Worm (Caenorhabditis elegans) whole organism, young adult: ENCODE measurements around the gene C18B10.6.

Source experiments
- B0035.1 ChIP-seq: sonication (generic microtip); optimal IDR thresholded peaks from 2 replicates; lab custom pipeline; 2016; ENCODE audit warnings: missing genetic modification characterization, mild to moderate bottlenecking, missing compliant biosample characterization, missing genotype, missing genetic modification reagents
- B0261.1 ChIP-seq: sonication (generic microtip); optimal IDR thresholded peaks from 2 replicates; lab custom pipeline; 2016; ENCODE audit warnings: mild to moderate bottlenecking, missing genetic modification characterization, moderate library complexity, missing compliant biosample characterization
- C06A6.2 ChIP-seq: fragments of 200-800 bp; sonication (Bioruptor generic); conservative IDR thresholded peaks from 2 replicates; pipeline ENCODE4 v1.3.6; 2022; ENCODE audit warnings: missing genetic modification characterization, missing compliant biosample characterization
- C17E4.6 ChIP-seq: fragments of 200-800 bp; sonication (Bioruptor generic); IDR thresholded peaks from 2 replicates; pipeline ENCODE4 v1.3.6; 2022; ENCODE audit warnings: missing genetic modification reagents, missing genetic modification characterization, missing compliant biosample characterization
- F10E7.11 ChIP-seq: sonication (generic microtip); optimal IDR thresholded peaks from 2 replicates; lab custom pipeline; 2017; ENCODE audit warnings: mild to moderate bottlenecking, missing genetic modification characterization, moderate library complexity, missing compliant biosample characterization
- F33H1.4 ChIP-seq: fragments of 200-800 bp; sonication (Bioruptor generic); IDR thresholded peaks from 2 replicates; pipeline ENCODE4 v1.3.6; 2022; ENCODE audit warnings: missing genetic modification reagents, missing genetic modification characterization, missing compliant biosample characterization
- F49E8.2 ChIP-seq: sonication (generic microtip); optimal IDR thresholded peaks from 3 replicates; lab custom pipeline; 2017; ENCODE audit warnings: missing genetic modification characterization, mild to moderate bottlenecking, missing compliant biosample characterization, antibody characterized with exemption, moderate library complexity; ENCODE audit not compliant: insufficient read depth
- F57A8.1 ChIP-seq: fragments of 200-800 bp; sonication (Bioruptor generic); optimal IDR thresholded peaks from 2 replicates; lab custom pipeline; 2018; ENCODE audit warnings: mild to moderate bottlenecking, missing genetic modification characterization, moderate library complexity, missing compliant biosample characterization
- F57C9.4 ChIP-seq: sonication (generic microtip); optimal IDR thresholded peaks from 2 replicates; lab custom pipeline; 2017; ENCODE audit warnings: mild to moderate bottlenecking, missing genetic modification characterization, missing compliant biosample characterization
- K11D2.4 ChIP-seq: fragments of 200-800 bp; sonication (Bioruptor generic); IDR thresholded peaks from 2 replicates; pipeline ENCODE4 v1.3.6; 2022; ENCODE audit warnings: missing genetic modification reagents, missing genetic modification characterization, missing compliant biosample characterization
- K12H6.12 ChIP-seq: fragments of 200-800 bp; sonication (Bioruptor generic); optimal IDR thresholded peaks from 2 replicates; lab custom pipeline; 2018; ENCODE audit warnings: mild to moderate bottlenecking, missing genetic modification characterization, missing compliant biosample characterization
- T26A5.8 ChIP-seq: sonication (generic microtip); optimal IDR thresholded peaks from 2 replicates; lab custom pipeline; 2016; ENCODE audit warnings: missing genetic modification characterization, missing compliant biosample characterization
- Y67H2A.10 ChIP-seq: fragments of 200-800 bp; sonication (Bioruptor generic); conservative IDR thresholded peaks from 2 replicates; pipeline ENCODE4 v1.3.6; 2022; ENCODE audit warnings: missing genetic modification reagents, missing genetic modification characterization, missing compliant biosample characterization
- ama-1 ChIP-seq, 3 experiments: fragments of 150-350 bp in 1 of 3; sonication (generic microtip) in 2 of 3; optimal IDR thresholded peaks; 2 replicates each; lab custom pipeline; 2014 to 2018; ENCODE audit warnings: missing biosample characterization in 2 of 3, missing genetic modification characterization in 2 of 3, missing genetic modification reagents in 2 of 3
- ccch-3 ChIP-seq: fragments of 200-800 bp; sonication (Bioruptor generic); optimal IDR thresholded peaks from 2 replicates; lab custom pipeline; 2018; ENCODE audit warnings: mild to moderate bottlenecking, missing genetic modification characterization, missing compliant biosample characterization
- cebp-1 ChIP-seq, 2 experiments: fragments of 200-800 bp in 1 of 2; sonication (Bioruptor generic) in 1 of 2; sonication (generic microtip) in 1 of 2; IDR thresholded peaks in 1 of 2; optimal IDR thresholded peaks in 1 of 2; 2 replicates each; pipeline versions ENCODE4 v1.3.6 to Lab custom; 2017 to 2022; ENCODE audit warnings: missing compliant biosample characterization in 2 of 2, missing genetic modification characterization in 2 of 2, mild to moderate bottlenecking in 1 of 2, missing genetic modification reagents in 1 of 2, moderate library complexity in 1 of 2
- cebp-2 ChIP-seq: fragments of 200-800 bp; sonication (Bioruptor generic); IDR thresholded peaks from 2 replicates; pipeline ENCODE4 v1.3.6; 2022; ENCODE audit warnings: missing genetic modification characterization, missing compliant biosample characterization
- ceh-100 ChIP-seq: fragments of 200-800 bp; sonication (Bioruptor generic); IDR thresholded peaks from 2 replicates; pipeline ENCODE4 v1.3.6; 2022; ENCODE audit warnings: missing genetic modification reagents, missing genetic modification characterization, missing compliant biosample characterization
- ceh-27 ChIP-seq: fragments of 200-800 bp; sonication (Bioruptor generic); optimal IDR thresholded peaks from 2 replicates; lab custom pipeline; 2018; ENCODE audit warnings: mild to moderate bottlenecking, missing genetic modification characterization, moderate library complexity, missing compliant biosample characterization
- ceh-91 ChIP-seq: fragments of 200-800 bp; sonication (Bioruptor generic); IDR thresholded peaks from 2 replicates; pipeline ENCODE4 v1.3.6; 2022; ENCODE audit warnings: missing genetic modification reagents, missing genetic modification characterization, missing compliant biosample characterization
- chd-7 ChIP-seq: sonication (generic microtip); optimal IDR thresholded peaks from 2 replicates; lab custom pipeline; 2016; ENCODE audit warnings: mild to moderate bottlenecking, missing genetic modification characterization, moderate library complexity, missing compliant biosample characterization
- die-1 ChIP-seq: sonication (generic microtip); optimal IDR thresholded peaks from 2 replicates; lab custom pipeline; 2016; ENCODE audit warnings: missing genotype, mild to moderate bottlenecking, missing genetic modification characterization, missing compliant biosample characterization
- dpff-1 ChIP-seq: sonication (generic microtip); optimal IDR thresholded peaks from 2 replicates; lab custom pipeline; 2017; ENCODE audit warnings: mild to moderate bottlenecking, missing genetic modification characterization, missing compliant biosample characterization
- dpl-1 ChIP-seq: fragments of 150-350 bp; optimal IDR thresholded peaks from 2 replicates; lab custom pipeline; 2014; ENCODE audit warnings: missing biosample characterization, missing genetic modification reagents, missing genetic modification characterization
- egl-44 ChIP-seq: fragments of 200-800 bp; sonication (Bioruptor generic); IDR thresholded peaks from 2 replicates; pipeline ENCODE4 v1.3.6; 2022; ENCODE audit warnings: missing genetic modification reagents, missing genetic modification characterization, missing compliant biosample characterization
- gei-17 ChIP-seq: fragments of 200-800 bp; sonication (Bioruptor generic); optimal IDR thresholded peaks from 2 replicates; lab custom pipeline; 2018; ENCODE audit warnings: mild to moderate bottlenecking, missing genetic modification characterization, missing compliant biosample characterization
- hmg-1.2 ChIP-seq: fragments of 200-800 bp; sonication (Bioruptor generic); IDR thresholded peaks from 2 replicates; pipeline ENCODE4 v1.3.6; 2022; ENCODE audit warnings: missing genetic modification reagents, missing genetic modification characterization, missing compliant biosample characterization
- lsl-1 ChIP-seq: fragments of 200-800 bp; sonication (Bioruptor generic); optimal IDR thresholded peaks from 2 replicates; lab custom pipeline; 2018; ENCODE audit warnings: mild to moderate bottlenecking, missing genetic modification characterization, moderate library complexity, missing compliant biosample characterization
- madf-10 ChIP-seq: sonication (generic microtip); optimal IDR thresholded peaks from 2 replicates; lab custom pipeline; 2016; ENCODE audit warnings: mild to moderate bottlenecking, missing genetic modification characterization, missing compliant biosample characterization
- mcd-1 ChIP-seq: fragments of 200-800 bp; sonication (Bioruptor generic); IDR thresholded peaks from 2 replicates; pipeline ENCODE4 v1.3.6; 2022; ENCODE audit warnings: missing genetic modification reagents, missing genetic modification characterization, missing compliant biosample characterization
- mel-28 ChIP-seq: sonication (generic microtip); optimal IDR thresholded peaks from 2 replicates; lab custom pipeline; 2016; ENCODE audit warnings: borderline replicate concordance, mild to moderate bottlenecking, missing genetic modification characterization, missing compliant biosample characterization
- nfya-1 ChIP-seq: sonication (generic microtip); optimal IDR thresholded peaks from 2 replicates; lab custom pipeline; 2017; ENCODE audit warnings: antibody characterized with exemption, missing compliant biosample characterization, missing genetic modification characterization, borderline replicate concordance; ENCODE audit not compliant: insufficient read depth
- nfya-2 ChIP-seq: fragments of 200-800 bp; sonication (Bioruptor generic); IDR thresholded peaks from 2 replicates; pipeline ENCODE4 v1.3.6; 2022; ENCODE audit warnings: missing genetic modification reagents, missing genetic modification characterization, missing compliant biosample characterization
- nfyb-1 ChIP-seq: fragments of 200-800 bp; sonication (Bioruptor generic); IDR thresholded peaks from 2 replicates; pipeline ENCODE4 v1.3.6; 2022; ENCODE audit warnings: missing genetic modification reagents, missing genetic modification characterization, missing compliant biosample characterization
- nhr-27 ChIP-seq: fragments of 200-800 bp; sonication (Bioruptor generic); optimal IDR thresholded peaks from 2 replicates; lab custom pipeline; 2018; ENCODE audit warnings: mild to moderate bottlenecking, missing genetic modification characterization, moderate library complexity, missing compliant biosample characterization
- nhr-80 ChIP-seq: sonication (generic microtip); optimal IDR thresholded peaks from 2 replicates; lab custom pipeline; 2016; ENCODE audit warnings: missing genetic modification characterization, missing compliant biosample characterization
- rec-8 ChIP-seq, 2 experiments: sonication (generic microtip); optimal IDR thresholded peaks; 2 replicates each; lab custom pipeline; 2016; ENCODE audit warnings: mild to moderate bottlenecking in 2 of 2, missing genetic modification characterization in 2 of 2, missing genetic modification reagents in 2 of 2, missing genotype in 2 of 2, missing biosample characterization in 1 of 2, missing compliant biosample characterization in 1 of 2, moderate library complexity in 1 of 2
- rpc-1 ChIP-seq, 2 experiments: fragments of 150-350 bp in 1 of 2; sonication (generic microtip) in 1 of 2; optimal IDR thresholded peaks; 2 replicates each; lab custom pipeline; 2014 to 2018; ENCODE audit warnings: missing biosample characterization in 1 of 2, missing genetic modification characterization in 1 of 2, missing genetic modification reagents in 1 of 2, missing genotype in 1 of 2
- sdz-38 ChIP-seq: sonication (generic microtip); optimal IDR thresholded peaks from 2 replicates; lab custom pipeline; 2016; ENCODE audit warnings: missing genotype, missing genetic modification characterization, missing compliant biosample characterization
- snpc-1.3 ChIP-seq: sonication (generic microtip); optimal IDR thresholded peaks from 2 replicates; lab custom pipeline; 2017; ENCODE audit warnings: missing genetic modification characterization, mild to moderate bottlenecking, missing compliant biosample characterization, antibody characterized with exemption, moderate library complexity, missing genotype, missing genetic modification reagents; ENCODE audit not compliant: insufficient read depth
- snpc-4 ChIP-seq, 5 experiments: fragments of 150-350 bp in 1 of 5; sonication (generic microtip) in 4 of 5; optimal IDR thresholded peaks; 2 replicates each; lab custom pipeline; 2014 to 2018; ENCODE audit warnings: missing genetic modification characterization in 5 of 5, missing biosample characterization in 3 of 5, antibody characterized with exemption in 2 of 5, mild to moderate bottlenecking in 2 of 5, missing compliant biosample characterization in 2 of 5, missing genotype in 2 of 5, moderate library complexity in 2 of 5, missing genetic modification reagents in 1 of 5
- somi-1 ChIP-seq: fragments of 200-800 bp; sonication (Bioruptor generic); optimal IDR thresholded peaks from 2 replicates; lab custom pipeline; 2018; ENCODE audit warnings: mild to moderate bottlenecking, missing genetic modification characterization, missing compliant biosample characterization
- tbp1 ChIP-seq: fragments of 200-800 bp; sonication (Bioruptor generic); optimal IDR thresholded peaks from 2 replicates; lab custom pipeline; 2018; ENCODE audit warnings: mild to moderate bottlenecking, missing genetic modification characterization, missing compliant biosample characterization
- ztf-3 ChIP-seq: fragments of 200-800 bp; sonication (Bioruptor generic); optimal IDR thresholded peaks from 2 replicates; lab custom pipeline; 2018; ENCODE audit warnings: mild to moderate bottlenecking, missing genetic modification characterization, missing compliant biosample characterization
- ztf-6 ChIP-seq: fragments of 200-800 bp; sonication (Bioruptor generic); IDR thresholded peaks from 2 replicates; pipeline ENCODE4 v1.3.6; 2022; ENCODE audit warnings: missing genetic modification reagents, missing genetic modification characterization, missing compliant biosample characterization

C18B10.6 gene

ce11 chrV:7434805-7435363, 46.0 kb downstream of the C18B10.6 start:
- TF ChIP-seq rpc-1 (optimal IDR thresholded peaks at IDR 0.05; lab: Kevin White, UChicago) (no peak), rpc-1 (tag; optimal IDR thresholded peaks at IDR 0.05; lab: Kevin White, UChicago) (no peak), F57C9.4 (no peak), tbp1 (GFP tag; lab: Kevin White, UChicago) (peak; percentile 46), ceh-27 (GFP tag; lab: Kevin White, UChicago) (peak; percentile 52), somi-1 (peak; percentile 50), ama-1 (optimal IDR thresholded peaks at IDR 0.05; lab: Kevin White, UChicago) (peak; percentile 67), ama-1 (GFP tag; optimal IDR thresholded peaks at IDR 0.05; lab: Kevin White, UChicago) (no peak), snpc-1.3 (tag; lab: Kevin White, UChicago) (no peak), mcd-1 (0 out of 2 replicates have a peak, but pooled peaks have one; percentile 6), K12H6.12 (tag; lab: Kevin White, UChicago) (peak; percentile 50), ztf-3 (GFP tag; lab: Kevin White, UChicago) (no peak), cebp-2 (GFP tag; lab: Robert Waterston, UW) (no peak), Y67H2A.10 (GFP tag; lab: Robert Waterston, UW) (no peak), F57A8.1 (no peak), ztf-6 (no peak), ceh-100 (no peak), dpl-1 (no peak), cebp-1 (GFP tag; IDR thresholded peaks at IDR 0.05; lab: Robert Waterston, UW) (no peak), cebp-1 (tag; optimal IDR thresholded peaks at IDR 0.05; lab: Kevin White, UChicago) (peak; percentile 52), F10E7.11 (tag; lab: Kevin White, UChicago) (no peak), egl-44 (GFP tag; lab: Robert Waterston, UW) (no peak), K11D2.4 (0 out of 2 replicates have a peak, but pooled peaks have one; percentile 30), sdz-38 (tag; lab: Kevin White, UChicago) (no peak), chd-7 (tag; lab: Kevin White, UChicago) (peak; percentile 25), ceh-91 (no peak), nhr-27 (no peak), madf-10 (tag; lab: Kevin White, UChicago) (peak; percentile 24), hmg-1.2 (GFP tag; lab: Robert Waterston, UW) (peak; percentile 32; the same call in 1 of the 2 replicates), C06A6.2 (no peak), nfyb-1 (GFP tag; lab: Robert Waterston, UW) (peak; percentile 55), rec-8 (tag; optimal IDR thresholded peaks at IDR 0.05; lab: Kevin White, UChicago) (no peak), gei-17 (GFP tag; lab: Kevin White, UChicago) (no peak), B0035.1 (no peak), F33H1.4 (GFP tag; lab: Robert Waterston, UW) (no peak), snpc-4 (GFP tag; optimal IDR thresholded peaks at IDR 0.05; lab: Kevin White, UChicago) (no peak), snpc-4 (tag; optimal IDR thresholded peaks at IDR 0.05; lab: Kevin White, UChicago) (no peak), B0261.1 (tag; lab: Kevin White, UChicago) (no peak), nfya-2 (no peak), C17E4.6 (GFP tag; lab: Robert Waterston, UW) (no peak), T26A5.8 (tag; lab: Kevin White, UChicago) (no peak), dpff-1 (tag; lab: Kevin White, UChicago) (no peak), lsl-1 (GFP tag; lab: Kevin White, UChicago) (no peak), nfya-1 (no peak), die-1 (no peak), nhr-80 (peak; percentile 45), ccch-3 (no peak), mel-28 (tag; lab: Kevin White, UChicago) (no peak), F49E8.2 (tag; lab: Kevin White, UChicago) (no peak)
